Fruit fly (Drosophila melanogaster): ENCODE results near the gene PolD1.

DNA sequence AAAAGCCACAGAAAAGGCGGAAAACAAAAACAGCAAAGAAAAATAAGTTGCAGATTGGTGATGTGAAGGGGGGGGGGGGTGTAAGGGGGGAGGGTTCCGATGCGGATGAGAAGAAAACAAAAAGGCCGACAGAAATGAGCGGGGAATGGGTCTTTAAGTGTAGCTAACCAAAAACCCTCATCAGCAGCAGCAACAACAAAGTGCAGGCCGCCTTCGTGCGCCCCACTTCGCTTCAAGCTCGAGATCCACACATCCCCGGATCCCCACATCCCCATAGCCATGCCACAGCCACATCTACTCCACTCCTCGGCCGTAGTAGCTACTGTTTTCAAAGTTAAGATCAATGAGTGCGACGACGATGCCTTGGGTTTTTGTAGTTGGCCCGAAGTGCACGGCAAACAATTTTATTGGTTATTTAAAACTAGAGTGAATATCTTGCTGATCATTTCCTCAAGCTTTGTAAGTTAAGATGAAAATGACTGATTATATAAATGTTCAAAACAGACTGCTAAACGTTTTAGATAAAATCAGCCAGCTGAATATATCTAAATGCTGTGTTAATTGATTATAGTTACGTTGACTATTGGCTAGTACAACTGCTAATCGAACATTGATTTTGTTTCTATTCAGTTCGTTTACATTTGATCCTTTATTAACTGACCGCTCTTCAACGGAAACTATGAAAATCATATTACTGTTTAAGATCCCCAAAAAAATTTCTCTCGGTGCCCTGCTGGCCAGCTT lies 36.8 kb upstream of the PolD1 start:
- no peak for TF ChIP-seq CG1832 (GFP tag; optimal IDR thresholded peaks at IDR 0.05)
- no peak for TF ChIP-seq Dip2 (GFP tag; IDR thresholded peaks at IDR 0.05)
